Fruit fly (Drosophila melanogaster): ENCODE measurements around the gene CG17721.

The CG17721 gene

dm6 chr3R:11269013-11269412 is 34.1 kb downstream of the CG17721 start (continued):
- TF ChIP-seq Scr (GFP tag; IDR thresholded peaks at IDR 0.05; ENCODE audit: partially characterized antibody) (no peak), CG17328 (GFP tag; IDR thresholded peaks at IDR 0.05) (peak; percentile 73), CG11456 (GFP tag; IDR thresholded peaks at IDR 0.05) (0 out of 3 replicates have a peak, but pooled peaks have one; percentile 27), Asciz (GFP tag; optimal IDR thresholded peaks at IDR 0.05) (peak; percentile 77), corto (GFP tag; optimal IDR thresholded peaks at IDR 0.05) (no peak), Camta (GFP tag; optimal IDR thresholded peaks at IDR 0.05) (peak; percentile 3), pfk (GFP tag; optimal IDR thresholded peaks at IDR 0.05) (peak; percentile 59), CG10654 (GFP tag; optimal IDR thresholded peaks at IDR 0.05) (peak; percentile 55), CG9817 (tag; optimal IDR thresholded peaks at IDR 0.05) (peak; percentile 16), CG8478 (optimal IDR thresholded peaks at IDR 0.05) (no peak), shn (GFP tag; optimal IDR thresholded peaks at IDR 0.05) (peak; percentile 64), CG2875 (GFP tag; optimal IDR thresholded peaks at IDR 0.05) (peak; percentile 79), D (optimal IDR thresholded peaks at IDR 0.05) (no peak), D (GFP tag; optimal IDR thresholded peaks at IDR 0.05) (peak; percentile 75), rib (GFP tag; IDR thresholded peaks at IDR 0.05) (no peak), HLH4C (GFP tag; IDR thresholded peaks at IDR 0.05; ENCODE audit: partially characterized antibody) (no peak), phol (tag; optimal IDR thresholded peaks at IDR 0.05) (peak; percentile 48), CG2120 (GFP tag; optimal IDR thresholded peaks at IDR 0.05) (no peak), Rx (GFP tag; IDR thresholded peaks at IDR 0.05) (peak; percentile 48; the same call in 1 of the 2 replicates), ind (GFP tag; optimal IDR thresholded peaks at IDR 0.05) (peak; percentile 61), CG6813 (GFP tag; optimal IDR thresholded peaks at IDR 0.05) (peak; percentile 82), tio (GFP tag; optimal IDR thresholded peaks at IDR 0.05) (peak; percentile 47), CG4424 (GFP tag; optimal IDR thresholded peaks at IDR 0.05) (peak; percentile 83), knrl (GFP tag; IDR thresholded peaks at IDR 0.05; ENCODE audit: partially characterized antibody) (no peak), CG33557 (GFP tag; optimal IDR thresholded peaks at IDR 0.05) (peak; percentile 87), mld (GFP tag; IDR thresholded peaks at IDR 0.05; ENCODE audit: partially characterized antibody) (no peak), CG11695 (GFP tag; IDR thresholded peaks at IDR 0.05) (no peak), CG5180 (GFP tag; optimal IDR thresholded peaks at IDR 0.05) (peak; percentile 69), fd96Cb (tag; optimal IDR thresholded peaks at IDR 0.05) (peak; percentile 42), stwl (tag; optimal IDR thresholded peaks at IDR 0.05) (peak; percentile 87), pb (GFP tag; optimal IDR thresholded peaks at IDR 0.05) (peak; percentile 85), Sox100B (GFP tag; optimal IDR thresholded peaks at IDR 0.05) (peak; percentile 72), tgo (GFP tag; IDR thresholded peaks at IDR 0.05) (peak; percentile 29; the same call in 1 of the 3 replicates), BEAF-32 (GFP tag; optimal IDR thresholded peaks at IDR 0.05) (no peak), Vsx1 (GFP tag; optimal IDR thresholded peaks at IDR 0.05) (peak; percentile 75), pita (GFP tag; optimal IDR thresholded peaks at IDR 0.05) (no peak), lab (GFP tag; optimal IDR thresholded peaks at IDR 0.05) (peak; percentile 79), CG30431 (GFP tag; optimal IDR thresholded peaks at IDR 0.05) (peak; percentile 55), Poxn (GFP tag; IDR thresholded peaks at IDR 0.05) (no peak), CrebB (tag; optimal IDR thresholded peaks at IDR 0.05) (peak; percentile 52), CoRest (tag; optimal IDR thresholded peaks at IDR 0.05) (peak; percentile 65), otp (GFP tag; IDR thresholded peaks at IDR 0.05) (peak; percentile 64), usp (GFP tag; optimal IDR thresholded peaks at IDR 0.05) (no peak), tin (GFP tag; optimal IDR thresholded peaks at IDR 0.05) (peak; percentile 71), Jarid2 (GFP tag; optimal IDR thresholded peaks at IDR 0.05) (peak; percentile 66), ase (GFP tag; IDR thresholded peaks at IDR 0.05) (peak; percentile 55; the same call in 2 of the 3 replicates), CG4360 (GFP tag; IDR thresholded peaks at IDR 0.05) (no peak), CG32772 (GFP tag; IDR thresholded peaks at IDR 0.05) (no peak), CG1602 (GFP tag; optimal IDR thresholded peaks at IDR 0.05) (peak; percentile 51), CG6765 (GFP tag; optimal IDR thresholded peaks at IDR 0.05) (peak; percentile 77)
